Fruit fly (Drosophila melanogaster) whole organism, embryonic: ENCODE data around the gene salm.

Experiments used
- Asciz ChIP-seq: fragments of 200-800 bp; sonication (Bioruptor generic); optimal IDR thresholded peaks from 2 replicates; lab custom pipeline; 2017; ENCODE audit warnings: missing biosample characterization, mild to moderate bottlenecking, missing genetic modification characterization, missing genetic modification reagents
- Atf6 ChIP-seq: fragments of 200-800 bp; sonication (Bioruptor generic); IDR thresholded peaks from 2 replicates; pipeline ENCODE4 v1.3.6; 2022; ENCODE audit warnings: missing biosample characterization, missing genetic modification characterization
- Bdp1 ChIP-seq: fragments of 200-800 bp; sonication (Bioruptor generic); optimal IDR thresholded peaks from 3 replicates; lab custom pipeline; 2016; ENCODE audit warnings: missing biosample characterization, missing genetic modification characterization
- CG10431 ChIP-seq: fragments of 200-800 bp; sonication (Bioruptor generic); optimal IDR thresholded peaks from 3 replicates; lab custom pipeline; 2018; ENCODE audit warnings: missing biosample characterization, mild to moderate bottlenecking, missing genetic modification characterization
- CG10959 ChIP-seq: fragments of 200-800 bp; sonication (Bioruptor generic); IDR thresholded peaks from 2 replicates; pipeline ENCODE4 v1.3.6; 2022; ENCODE audit warnings: missing biosample characterization, missing genetic modification characterization
- CG11247 ChIP-seq: fragments of 200-800 bp; sonication (Bioruptor generic); IDR thresholded peaks from 2 replicates; pipeline ENCODE4 v1.3.6; 2022; ENCODE audit warnings: missing biosample characterization, missing genetic modification characterization
- CG11696 ChIP-seq: fragments of 200-800 bp; sonication (Bioruptor generic); IDR thresholded peaks from 2 replicates; pipeline ENCODE4 v1.3.6; 2022; ENCODE audit warnings: missing biosample characterization, missing genetic modification characterization
- CG12104 ChIP-seq: fragments of 200-800 bp; sonication (Bioruptor generic); optimal IDR thresholded peaks from 3 replicates; lab custom pipeline; 2016; ENCODE audit warnings: missing biosample characterization, missing genetic modification characterization
- CG12659 ChIP-seq: fragments of 200-800 bp; sonication (Bioruptor generic); optimal IDR thresholded peaks from 3 replicates; lab custom pipeline; 2017; ENCODE audit warnings: mild to moderate bottlenecking, missing biosample characterization, missing genetic modification reagents, missing genetic modification characterization
- CG12744 ChIP-seq: fragments of 200-800 bp; sonication (Bioruptor generic); optimal IDR thresholded peaks from 2 replicates; lab custom pipeline; 2016; ENCODE audit warnings: missing biosample characterization, missing genetic modification characterization
- CG13123 ChIP-seq: fragments of 200-800 bp; sonication (Bioruptor generic); optimal IDR thresholded peaks from 2 replicates; lab custom pipeline; 2016; ENCODE audit warnings: missing biosample characterization, missing genetic modification characterization
- CG13287 ChIP-seq: fragments of 200-800 bp; sonication (Bioruptor generic); IDR thresholded peaks from 2 replicates; pipeline ENCODE4 v1.3.6; 2022; ENCODE audit warnings: missing biosample characterization, missing genetic modification characterization; ENCODE audit not compliant: partially characterized antibody
- CG13424 ChIP-seq: fragments of 200-800 bp; sonication (Bioruptor generic); optimal IDR thresholded peaks from 2 replicates; lab custom pipeline; 2019; ENCODE audit warnings: missing biosample characterization, mild to moderate bottlenecking, missing genetic modification characterization, moderate library complexity
- CG1529 ChIP-seq: fragments of 200-800 bp; sonication (Bioruptor generic); optimal IDR thresholded peaks from 3 replicates; lab custom pipeline; 2018; ENCODE audit warnings: missing biosample characterization, missing genetic modification characterization
- CG15696 ChIP-seq: fragments of 200-800 bp; sonication (Bioruptor generic); optimal IDR thresholded peaks from 2 replicates; lab custom pipeline; 2019; ENCODE audit warnings: missing biosample characterization, mild to moderate bottlenecking, missing genetic modification characterization, moderate library complexity
- CG16863 ChIP-seq: fragments of 200-800 bp; sonication (Bioruptor generic); optimal IDR thresholded peaks from 3 replicates; lab custom pipeline; 2016; ENCODE audit warnings: missing biosample characterization, missing genetic modification characterization
- CG17361 ChIP-seq: fragments of 200-800 bp; sonication (Bioruptor generic); IDR thresholded peaks from 3 replicates; pipeline ENCODE4 v1.3.6; 2022; ENCODE audit warnings: missing biosample characterization, missing genetic modification characterization
- CG17612 ChIP-seq: fragments of 200-800 bp; sonication (Bioruptor generic); IDR thresholded peaks from 2 replicates; pipeline ENCODE4 v1.3.6; 2022; ENCODE audit warnings: missing biosample characterization, missing genetic modification characterization
- CG17912 ChIP-seq: fragments of 200-800 bp; sonication (Bioruptor generic); optimal IDR thresholded peaks from 2 replicates; lab custom pipeline; 2018; ENCODE audit warnings: missing biosample characterization, mild to moderate bottlenecking, missing genetic modification characterization
- CG4424 ChIP-seq: fragments of 200-800 bp; sonication (Bioruptor generic); optimal IDR thresholded peaks from 3 replicates; lab custom pipeline; 2016; ENCODE audit warnings: missing biosample characterization, missing genetic modification characterization
- CG4617 ChIP-seq: fragments of 200-800 bp; sonication (Bioruptor generic); optimal IDR thresholded peaks from 3 replicates; lab custom pipeline; 2016; ENCODE audit warnings: missing biosample characterization, missing genetic modification characterization, borderline replicate concordance
- CG4854 ChIP-seq: fragments of 200-800 bp; sonication (Bioruptor generic); optimal IDR thresholded peaks from 2 replicates; lab custom pipeline; 2016; ENCODE audit warnings: missing biosample characterization, missing genetic modification characterization, inconsistent platforms
- CG7963 ChIP-seq: fragments of 200-800 bp; sonication (Bioruptor generic); IDR thresholded peaks from 3 replicates; pipeline ENCODE4 v1.3.6; 2022; ENCODE audit warnings: missing biosample characterization, missing genetic modification characterization; ENCODE audit not compliant: partially characterized antibody
- CG7987 ChIP-seq: fragments of 200-800 bp; sonication (Bioruptor generic); optimal IDR thresholded peaks from 2 replicates; lab custom pipeline; 2018; ENCODE audit warnings: missing biosample characterization, mild to moderate bottlenecking, missing genetic modification characterization, moderate library complexity
- CG9797 ChIP-seq: fragments of 200-800 bp; sonication (Bioruptor generic); optimal IDR thresholded peaks from 3 replicates; lab custom pipeline; 2018; ENCODE audit warnings: missing biosample characterization, mild to moderate bottlenecking, missing genetic modification characterization
- CTCF ChIP-seq: fragments of 200-800 bp; sonication (Bioruptor generic); optimal IDR thresholded peaks from 2 replicates; lab custom pipeline; 2017; ENCODE audit warnings: missing biosample characterization, mild to moderate bottlenecking, missing genetic modification characterization, moderate library complexity
- CrebB ChIP-seq: fragments of 200-800 bp; sonication (Bioruptor generic); optimal IDR thresholded peaks from 3 replicates; lab custom pipeline; 2018; ENCODE audit warnings: missing biosample characterization, mild to moderate bottlenecking, missing genetic modification characterization
- Eip74EF ChIP-seq, 2 experiments: fragments of 200-800 bp in 1 of 2; fragments of >200 bp in 1 of 2; sonication (Bioruptor generic) in 1 of 2; optimal IDR thresholded peaks; 2 replicates each; lab custom pipeline; 2017 to 2019; ENCODE audit warnings: missing biosample characterization in 2 of 2, missing genetic modification characterization in 2 of 2, mild to moderate bottlenecking in 1 of 2, moderate library complexity in 1 of 2
- Elba2 ChIP-seq: fragments of 200-800 bp; sonication (Bioruptor generic); optimal IDR thresholded peaks from 3 replicates; lab custom pipeline; 2016; ENCODE audit warnings: missing biosample characterization, missing genetic modification characterization
- Fer2 ChIP-seq: fragments of 200-800 bp; sonication (Bioruptor generic); optimal IDR thresholded peaks from 2 replicates; lab custom pipeline; 2018; ENCODE audit warnings: missing biosample characterization, mild to moderate bottlenecking, missing genetic modification characterization, moderate library complexity
- HLH54F ChIP-seq: fragments of 200-800 bp; sonication (Bioruptor generic); optimal IDR thresholded peaks from 3 replicates; lab custom pipeline; 2016; ENCODE audit warnings: missing biosample characterization, missing genetic modification characterization
- Kr ChIP-seq: fragments of 200-800 bp; sonication (Bioruptor generic); optimal IDR thresholded peaks from 2 replicates; lab custom pipeline; 2017; ENCODE audit warnings: missing biosample characterization, mild to moderate bottlenecking, missing genetic modification characterization
- MTF-1 ChIP-seq: fragments of 200-800 bp; sonication (Bioruptor generic); optimal IDR thresholded peaks from 2 replicates; lab custom pipeline; 2018; ENCODE audit warnings: missing biosample characterization, mild to moderate bottlenecking, missing genetic modification characterization, borderline replicate concordance
- Oli ChIP-seq: fragments of 200-800 bp; sonication (Bioruptor generic); optimal IDR thresholded peaks from 2 replicates; lab custom pipeline; 2018; ENCODE audit warnings: missing biosample characterization, mild to moderate bottlenecking, missing genetic modification characterization, moderate library complexity
- Ptx1 ChIP-seq: fragments of 200-800 bp; sonication (Bioruptor generic); IDR thresholded peaks from 2 replicates; pipeline ENCODE4 v1.3.6; 2022; ENCODE audit warnings: missing biosample characterization, missing genetic modification characterization
- Ravus ChIP-seq: fragments of 200-800 bp; sonication (Bioruptor generic); IDR thresholded peaks from 2 replicates; pipeline ENCODE4 v1.3.6; 2022; ENCODE audit warnings: missing biosample characterization, missing genetic modification characterization
- crp ChIP-seq, 2 experiments: fragments of 200-800 bp; sonication (Bioruptor generic); optimal IDR thresholded peaks; 2 replicates in 1 of 2; 3 replicates in 1 of 2; lab custom pipeline; 2017; ENCODE audit warnings: missing biosample characterization in 2 of 2, missing genetic modification characterization in 2 of 2, mild to moderate bottlenecking in 1 of 2, moderate library complexity in 1 of 2
- emc ChIP-seq: fragments of 200-800 bp; sonication (Bioruptor generic); optimal IDR thresholded peaks from 2 replicates; lab custom pipeline; 2016; ENCODE audit warnings: missing biosample characterization, missing genetic modification characterization
- hbn ChIP-seq: fragments of 200-800 bp; sonication (Bioruptor generic); IDR thresholded peaks from 2 replicates; pipeline ENCODE4 v1.3.6; 2022; ENCODE audit warnings: missing biosample characterization, missing genetic modification characterization; ENCODE audit not compliant: partially characterized antibody
- her ChIP-seq: fragments of 200-800 bp; sonication (Bioruptor generic); optimal IDR thresholded peaks from 2 replicates; lab custom pipeline; 2016; ENCODE audit warnings: missing biosample characterization, missing genetic modification characterization
- jigr1 ChIP-seq: fragments of 200-800 bp; sonication (Bioruptor generic); IDR thresholded peaks from 3 replicates; pipeline ENCODE4 v1.3.6; 2022; ENCODE audit warnings: missing biosample characterization, missing genetic modification characterization
- lov ChIP-seq, 2 experiments: fragments of 200-800 bp in 1 of 2; fragments of >200 bp in 1 of 2; sonication (Bioruptor generic) in 1 of 2; IDR thresholded peaks in 1 of 2; optimal IDR thresholded peaks in 1 of 2; 2 replicates in 1 of 2; 3 replicates in 1 of 2; pipeline versions ENCODE4 v1.3.6 to Lab custom; 2017 to 2022; ENCODE audit warnings: missing biosample characterization in 1 of 2, missing genetic modification characterization in 1 of 2
- maf-S ChIP-seq: fragments of 200-800 bp; sonication (Bioruptor generic); optimal IDR thresholded peaks from 2 replicates; lab custom pipeline; 2016; ENCODE audit warnings: missing biosample characterization, missing genetic modification characterization
- nmo ChIP-seq: fragments of 200-800 bp; sonication (Bioruptor generic); optimal IDR thresholded peaks from 2 replicates; lab custom pipeline; 2018; ENCODE audit warnings: missing biosample characterization, mild to moderate bottlenecking, missing genetic modification characterization, moderate library complexity
- org-1 ChIP-seq: fragments of 200-800 bp; sonication (Bioruptor generic); optimal IDR thresholded peaks from 2 replicates; lab custom pipeline; 2017; ENCODE audit warnings: missing biosample characterization, missing genetic modification characterization
- repo ChIP-seq: fragments of 200-800 bp; sonication (Bioruptor generic); optimal IDR thresholded peaks from 2 replicates; lab custom pipeline; 2016; ENCODE audit warnings: missing biosample characterization, missing genetic modification characterization
- scrt ChIP-seq: fragments of 200-800 bp; sonication (Bioruptor generic); optimal IDR thresholded peaks from 2 replicates; lab custom pipeline; 2018; ENCODE audit warnings: missing biosample characterization, mild to moderate bottlenecking, missing genetic modification characterization, moderate library complexity
- sima ChIP-seq: fragments of 200-800 bp; sonication (Bioruptor generic); optimal IDR thresholded peaks from 2 replicates; lab custom pipeline; 2016; ENCODE audit warnings: missing biosample characterization, missing genetic modification characterization
- sug ChIP-seq: fragments of 200-800 bp; optimal IDR thresholded peaks from 2 replicates; lab custom pipeline; 2019; ENCODE audit warnings: missing biosample characterization, mild to moderate bottlenecking, missing genetic modification characterization, moderate library complexity
- ttk ChIP-seq: fragments of 200-800 bp; sonication (Bioruptor generic); IDR thresholded peaks from 2 replicates; pipeline ENCODE4 v2.1.2; 2022; ENCODE audit warnings: missing biosample characterization, missing genetic modification characterization
- wor ChIP-seq: fragments of 200-800 bp; sonication (Bioruptor generic); IDR thresholded peaks from 2 replicates; pipeline ENCODE4 v1.3.6; 2022; ENCODE audit warnings: missing biosample characterization, missing genetic modification characterization

Gene salm

dm6 chr2L:11384747-11385146 lies 60.7 kb downstream of the salm start (continued):
- no peak for TF ChIP-seq CG17912 (GFP tag; lab: Kevin White, UChicago)
- TF ChIP-seq MTF-1 (GFP tag; lab: Kevin White, UChicago) = no peak
- TF ChIP-seq Eip74EF (GFP tag; optimal IDR thresholded peaks at IDR 0.05; lab: Kevin White, UChicago) = no peak
- no peak for TF ChIP-seq CG13123 (GFP tag; lab: Kevin White, UChicago)
- no peak for TF ChIP-seq Atf6 (GFP tag; lab: Robert Waterston, UW)
- TF ChIP-seq jigr1 = no peak
- TF ChIP-seq CG11696 = no peak
- no peak for TF ChIP-seq CG7987 (GFP tag; lab: Kevin White, UChicago)
- no peak for TF ChIP-seq CrebB (tag; lab: Kevin White, UChicago)
- TF ChIP-seq maf-S (GFP tag; lab: Kevin White, UChicago) = no peak
- no peak for TF ChIP-seq Bdp1 (GFP tag; lab: Kevin White, UChicago)
- peak; percentile 41; the same call in 1 of the 2 replicates for TF ChIP-seq Ptx1 (GFP tag; lab: Robert Waterston, UW)
- no peak for TF ChIP-seq Elba2
- no peak for TF ChIP-seq ttk (GFP tag; lab: Robert Waterston, UW)
- TF ChIP-seq hbn (GFP tag; lab: Robert Waterston, UW) = no peak
- no peak for TF ChIP-seq CG13424 (tag; lab: Kevin White, UChicago)
- no peak for TF ChIP-seq CG12104
- no peak for TF ChIP-seq crp (GFP tag; optimal IDR thresholded peaks at IDR 0.05; lab: Kevin White, UChicago)
- TF ChIP-seq emc (GFP tag; lab: Kevin White, UChicago) = no peak
- TF ChIP-seq nmo (GFP tag; lab: Kevin White, UChicago) = peak; percentile 7
- TF ChIP-seq sug (tag; lab: Kevin White, UChicago) = no peak
- TF ChIP-seq CG17612 (GFP tag; lab: Robert Waterston, UW) = no peak
- TF ChIP-seq CG9797 (GFP tag; lab: Kevin White, UChicago) = no peak
- no peak for TF ChIP-seq Oli (tag; lab: Kevin White, UChicago)
- TF ChIP-seq CG16863 (GFP tag; lab: Kevin White, UChicago) = no peak
- no peak for TF ChIP-seq CG13287
- 0 out of 2 replicates have a peak, but pooled peaks have one; percentile 15 for TF ChIP-seq wor (GFP tag; lab: Robert Waterston, UW)
- no peak for TF ChIP-seq CG7963 (GFP tag; lab: Robert Waterston, UW)
- no peak for TF ChIP-seq HLH54F
- TF ChIP-seq CG10431 (GFP tag; lab: Kevin White, UChicago) = no peak
- no peak for TF ChIP-seq CG4854
- no peak for TF ChIP-seq sima (GFP tag; lab: Kevin White, UChicago)
- TF ChIP-seq her (GFP tag; lab: Kevin White, UChicago) = no peak
- no peak for TF ChIP-seq CG15696 (tag; lab: Kevin White, UChicago)
- TF ChIP-seq CG1529 (GFP tag; lab: Kevin White, UChicago) = no peak
- no peak for TF ChIP-seq scrt (GFP tag; lab: Kevin White, UChicago)
- TF ChIP-seq CG12744 (GFP tag; lab: Kevin White, UChicago) = no peak
- TF ChIP-seq CG4617 (GFP tag; lab: Kevin White, UChicago) = no peak
- TF ChIP-seq Kr = no peak
- TF ChIP-seq CG10959 (GFP tag; lab: Robert Waterston, UW) = peak; percentile 45
- no peak for TF ChIP-seq CTCF
- no peak for TF ChIP-seq lov (optimal IDR thresholded peaks at IDR 0.05; lab: Kevin White, UChicago)
- no peak for TF ChIP-seq lov (GFP tag; IDR thresholded peaks at IDR 0.05; lab: Robert Waterston, UW)
- no peak for TF ChIP-seq Asciz (GFP tag; lab: Kevin White, UChicago)
- no peak for TF ChIP-seq CG17361 (GFP tag; lab: Robert Waterston, UW)
- no peak for TF ChIP-seq repo (GFP tag; lab: Kevin White, UChicago)
- no peak for TF ChIP-seq CG4424 (GFP tag; lab: Kevin White, UChicago)
- TF ChIP-seq org-1 (GFP tag; lab: Kevin White, UChicago) = no peak
- no peak for TF ChIP-seq Ravus
- no peak for TF ChIP-seq Fer2 (tag; lab: Kevin White, UChicago)
- no peak for TF ChIP-seq CG12659 (GFP tag; lab: Kevin White, UChicago)
- TF ChIP-seq CG11247 (GFP tag; lab: Robert Waterston, UW) = no peak
